Fruit fly (Drosophila melanogaster) S2 (cell line): Measurements from ENCODE around the gene CG11313.

Experiments used
- CG8478 ChIP-seq: fragments of >200 bp; optimal IDR thresholded peaks from 2 replicates; lab custom pipeline; 2018
- CTCF ChIP-seq, 2 experiments: fragments of >200 bp; optimal IDR thresholded peaks; 2 replicates each; lab custom pipeline; 2018

- TF ChIP-seq CG8478 (no peak), CTCF (optimal IDR thresholded peaks at IDR 0.05; lab: Kevin White, UChicago) (no peak)
Observed at dm6 chr3R:30761140-30761539, 30.2 kb upstream of the CG11313 start.
